Worm (Caenorhabditis elegans) whole organism, early embryonic: ENCODE measurements around the gene F18F11.4.

Experiments
- B0310.2 ChIP-seq: sonication (generic microtip); optimal IDR thresholded peaks from 2 replicates; lab custom pipeline; 2016; ENCODE audit warnings: mild to moderate bottlenecking, missing genetic modification characterization, missing compliant biosample characterization
- aly-1 ChIP-seq: sonication (generic microtip); optimal IDR thresholded peaks from 2 replicates; lab custom pipeline; 2016; ENCODE audit warnings: missing genetic modification characterization, missing compliant biosample characterization
- ama-1 ChIP-seq: fragments of 150-350 bp; optimal IDR thresholded peaks from 2 replicates; lab custom pipeline; 2014
- ceh-13 ChIP-seq: fragments of 200-800 bp; sonication (Bioruptor generic); optimal IDR thresholded peaks from 2 replicates; lab custom pipeline; 2018; ENCODE audit warnings: mild to moderate bottlenecking, missing genetic modification characterization, missing compliant biosample characterization
- ets-7 ChIP-seq: sonication (generic microtip); optimal IDR thresholded peaks from 2 replicates; lab custom pipeline; 2016; ENCODE audit warnings: missing genotype, missing genetic modification characterization, missing compliant biosample characterization
- flt-1 ChIP-seq: fragments of 200-800 bp; sonication (Bioruptor generic); IDR thresholded peaks from 2 replicates; pipeline ENCODE4 v1.3.6; 2022; ENCODE audit warnings: missing genetic modification characterization, missing compliant biosample characterization
- hmg-4 ChIP-seq: fragments of 200-800 bp; sonication (Bioruptor generic); optimal IDR thresholded peaks from 2 replicates; lab custom pipeline; 2018; ENCODE audit warnings: mild to moderate bottlenecking, missing genetic modification characterization, missing compliant biosample characterization
- pes-1 ChIP-seq: fragments of 200-800 bp; sonication (Bioruptor generic); IDR thresholded peaks from 2 replicates; pipeline ENCODE4 v1.3.6; 2022; ENCODE audit warnings: missing genetic modification reagents, missing genetic modification characterization, missing compliant biosample characterization
- sea-1 ChIP-seq: fragments of 200-800 bp; sonication (Bioruptor generic); conservative IDR thresholded peaks from 2 replicates; pipeline ENCODE4 v1.3.6; 2022; ENCODE audit warnings: missing genetic modification characterization, missing compliant biosample characterization
- tbx-11 ChIP-seq: fragments of 200-800 bp; sonication (Bioruptor generic); IDR thresholded peaks from 2 replicates; pipeline ENCODE4 v1.3.6; 2022; ENCODE audit warnings: missing genetic modification characterization, missing compliant biosample characterization
- tra-4 ChIP-seq: sonication (generic microtip); optimal IDR thresholded peaks from 2 replicates; lab custom pipeline; 2017; ENCODE audit warnings: missing genetic modification characterization, missing compliant biosample characterization

DNA sequence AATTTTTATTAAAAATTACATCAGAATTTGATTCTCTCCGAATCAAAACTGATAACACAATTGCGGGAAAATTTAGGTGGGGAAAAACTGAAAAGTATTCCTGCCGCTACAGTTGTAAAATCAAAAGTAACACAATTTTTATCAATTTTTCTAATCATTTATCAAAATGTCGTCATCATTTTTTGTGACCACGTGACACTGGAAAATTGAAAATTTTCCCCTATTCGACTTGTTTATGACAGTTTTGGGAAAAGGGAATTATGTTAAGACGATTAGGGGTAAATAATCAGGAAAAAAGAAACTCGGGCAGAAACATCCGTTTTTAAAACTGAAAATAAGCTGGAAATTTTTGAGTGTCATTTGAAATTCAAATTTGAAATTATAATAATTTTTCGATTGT, 33.8 kb upstream of the F18F11.4 start:
- TF ChIP-seq ets-7 (tag; lab: Kevin White, UChicago) (no peak), flt-1 (no peak), pes-1 (GFP tag; lab: Robert Waterston, UW) (no peak), ceh-13 (GFP tag; lab: Kevin White, UChicago) (no peak), ama-1 (no peak), sea-1 (no peak), tbx-11 (GFP tag; lab: Robert Waterston, UW) (no peak), hmg-4 (GFP tag; lab: Kevin White, UChicago) (no peak), B0310.2 (tag; lab: Kevin White, UChicago) (no peak), aly-1 (tag; lab: Kevin White, UChicago) (no peak), tra-4 (tag; lab: Kevin White, UChicago) (no peak)
